Worm (Caenorhabditis elegans) whole organism, L3 larva: ENCODE results near the gene C26B9.1.

Experiments used
- R02D3.7 ChIP-seq: fragments of 150-350 bp; optimal IDR thresholded peaks from 2 replicates; lab custom pipeline; 2014; ENCODE audit warnings: missing biosample characterization, missing genetic modification characterization
- ZK546.5 ChIP-seq: sonication (generic microtip); optimal IDR thresholded peaks from 2 replicates; lab custom pipeline; 2017; ENCODE audit warnings: missing biosample characterization, missing genetic modification characterization
- ama-1 ChIP-seq: fragments of 150-350 bp; optimal IDR thresholded peaks from 2 replicates; lab custom pipeline; 2018
- ceh-16 ChIP-seq: sonication (generic microtip); optimal IDR thresholded peaks from 2 replicates; lab custom pipeline; 2017; ENCODE audit warnings: missing biosample characterization, missing genetic modification characterization
- ceh-82 ChIP-seq: fragments of 150-350 bp; optimal IDR thresholded peaks from 2 replicates; lab custom pipeline; 2014; ENCODE audit warnings: missing biosample characterization, missing genetic modification characterization
- ceh-9 ChIP-seq: sonication (generic microtip); optimal IDR thresholded peaks from 2 replicates; lab custom pipeline; 2018; ENCODE audit warnings: missing biosample characterization, missing genetic modification characterization
- egl-27 ChIP-seq: sonication (generic microtip); optimal IDR thresholded peaks from 4 replicates; lab custom pipeline; 2017; ENCODE audit warnings: missing biosample characterization, missing genetic modification reagents, missing genetic modification characterization
- egl-5 ChIP-seq: fragments of 150-350 bp; optimal IDR thresholded peaks from 2 replicates; lab custom pipeline; 2017; ENCODE audit warnings: missing biosample characterization, missing genetic modification reagents, missing genetic modification characterization, inconsistent platforms
- elt-2 ChIP-seq: sonication (generic microtip); optimal IDR thresholded peaks from 2 replicates; lab custom pipeline; 2016; ENCODE audit warnings: missing genetic modification reagents, mild to moderate bottlenecking, missing genetic modification characterization, missing compliant biosample characterization
- elt-3 ChIP-seq, 3 experiments: fragments of 150-350 bp in 1 of 3; sonication (generic microtip) in 2 of 3; optimal IDR thresholded peaks; 2 replicates in 2 of 3; 4 replicates in 1 of 3; lab custom pipeline; 2014 to 2017; ENCODE audit warnings: missing biosample characterization in 3 of 3, missing genetic modification characterization in 3 of 3
- eor-1 ChIP-seq, 2 experiments: fragments of 150-350 bp; optimal IDR thresholded peaks; 2 replicates each; lab custom pipeline; 2014 to 2018; ENCODE audit warnings: missing biosample characterization in 2 of 2, missing genetic modification characterization in 2 of 2
- hmg-11 ChIP-seq: sonication (generic microtip); optimal IDR thresholded peaks from 2 replicates; lab custom pipeline; 2016; ENCODE audit warnings: missing genetic modification characterization, missing compliant biosample characterization
- jun-1 ChIP-seq: fragments of 150-350 bp; optimal IDR thresholded peaks from 2 replicates; lab custom pipeline; 2014; ENCODE audit warnings: missing biosample characterization, missing genetic modification reagents, missing genetic modification characterization
- lin-15B ChIP-seq: fragments of 150-350 bp; optimal IDR thresholded peaks from 2 replicates; lab custom pipeline; 2014; ENCODE audit warnings: missing biosample characterization, missing genetic modification characterization
- lin-39 ChIP-seq: fragments of 150-350 bp; optimal IDR thresholded peaks from 2 replicates; lab custom pipeline; 2018; ENCODE audit warnings: missing biosample characterization, missing genetic modification reagents, missing genetic modification characterization
- mdl-1 ChIP-seq: fragments of 150-350 bp; optimal IDR thresholded peaks from 2 replicates; lab custom pipeline; 2014; ENCODE audit warnings: missing biosample characterization, missing genetic modification characterization
- nfya-1 ChIP-seq: sonication (generic microtip); optimal IDR thresholded peaks from 2 replicates; lab custom pipeline; 2017; ENCODE audit warnings: missing genetic modification characterization, mild to moderate bottlenecking, missing compliant biosample characterization, antibody characterized with exemption, moderate library complexity; ENCODE audit not compliant: insufficient read depth
- nhr-11 ChIP-seq: fragments of 150-350 bp; optimal IDR thresholded peaks from 2 replicates; lab custom pipeline; 2014; ENCODE audit warnings: missing biosample characterization, missing genetic modification characterization
- nhr-12 ChIP-seq: fragments of 150-350 bp; optimal IDR thresholded peaks from 2 replicates; lab custom pipeline; 2014; ENCODE audit warnings: missing biosample characterization, missing genetic modification characterization
- nhr-23 ChIP-seq: fragments of 150-350 bp; optimal IDR thresholded peaks from 2 replicates; lab custom pipeline; 2014; ENCODE audit warnings: missing biosample characterization, missing genetic modification reagents, missing genetic modification characterization
- nhr-237 ChIP-seq: fragments of 150-350 bp; optimal IDR thresholded peaks from 2 replicates; lab custom pipeline; 2014; ENCODE audit warnings: missing biosample characterization, missing genetic modification characterization
- nhr-25 ChIP-seq: sonication (generic microtip); optimal IDR thresholded peaks from 2 replicates; lab custom pipeline; 2017; ENCODE audit warnings: missing biosample characterization, missing genetic modification characterization
- nhr-43 ChIP-seq: sonication (generic microtip); optimal IDR thresholded peaks from 2 replicates; lab custom pipeline; 2016; ENCODE audit warnings: mild to moderate bottlenecking, missing genetic modification characterization, missing compliant biosample characterization; ENCODE audit not compliant: poor library complexity, severe bottlenecking
- nhr-76 ChIP-seq: fragments of 150-350 bp; sonication (generic microtip); optimal IDR thresholded peaks from 5 replicates; lab custom pipeline; 2014; ENCODE audit warnings: missing biosample characterization, missing genetic modification characterization
- nhr-77 ChIP-seq: fragments of 150-350 bp; optimal IDR thresholded peaks from 2 replicates; lab custom pipeline; 2014; ENCODE audit warnings: missing biosample characterization, missing genetic modification characterization
- pha-4 ChIP-seq: fragments of 150-350 bp; optimal IDR thresholded peaks from 2 replicates; lab custom pipeline; 2014; ENCODE audit warnings: missing biosample characterization, missing genetic modification reagents, missing genetic modification characterization
- pqm-1 ChIP-seq: fragments of 150-350 bp; optimal IDR thresholded peaks from 2 replicates; lab custom pipeline; 2017; ENCODE audit warnings: missing biosample characterization, missing genetic modification characterization, inconsistent platforms
- sea-2 ChIP-seq: fragments of 150-350 bp; sonication (generic microtip); optimal IDR thresholded peaks from 4 replicates; lab custom pipeline; 2014; ENCODE audit warnings: missing biosample characterization, missing genetic modification reagents, missing genetic modification characterization
- skn-1 ChIP-seq: fragments of 150-350 bp; optimal IDR thresholded peaks from 2 replicates; lab custom pipeline; 2014; ENCODE audit warnings: missing biosample characterization, missing genetic modification characterization
- snpc-4 ChIP-seq: fragments of 150-350 bp; optimal IDR thresholded peaks from 2 replicates; lab custom pipeline; 2014; ENCODE audit warnings: missing biosample characterization, missing genetic modification characterization
- tbx-2 ChIP-seq: sonication (generic microtip); optimal IDR thresholded peaks from 2 replicates; lab custom pipeline; 2016; ENCODE audit warnings: mild to moderate bottlenecking, missing genetic modification characterization, missing compliant biosample characterization
- unc-39 ChIP-seq: sonication (generic microtip); optimal IDR thresholded peaks from 4 replicates; lab custom pipeline; 2017; ENCODE audit warnings: missing biosample characterization, missing genetic modification characterization
- ztf-11 ChIP-seq: fragments of 150-350 bp; optimal IDR thresholded peaks from 2 replicates; lab custom pipeline; 2014; ENCODE audit warnings: missing biosample characterization, missing genetic modification characterization
- ztf-4 ChIP-seq: fragments of 150-350 bp; optimal IDR thresholded peaks from 2 replicates; lab custom pipeline; 2014; ENCODE audit warnings: missing biosample characterization, missing genetic modification characterization

C26B9.1 gene

ce11 chrX:5355253-5355652, 10.9 kb downstream of the C26B9.1 start:
- TF ChIP-seq ceh-82 (tag; lab: Kevin White, UChicago): no peak
- TF ChIP-seq elt-2: peak; percentile 81
- no peak for TF ChIP-seq nhr-11 (tag; lab: Kevin White, UChicago)
- peak; percentile 76 for TF ChIP-seq pha-4
- peak; percentile 68 for TF ChIP-seq nhr-25 (tag; lab: Kevin White, UChicago)
- TF ChIP-seq lin-39: peak; percentile 73
- TF ChIP-seq R02D3.7 (tag; lab: Kevin White, UChicago): no peak
- peak; percentile 18 for TF ChIP-seq skn-1
- no peak for TF ChIP-seq sea-2 (GFP tag; lab: Kevin White, UChicago)
- TF ChIP-seq nfya-1 (tag; lab: Kevin White, UChicago): peak; percentile 4
- peak; percentile 40 for TF ChIP-seq jun-1 (tag; lab: Kevin White, UChicago)

- TF ChIP-seq ceh-82 (tag; lab: Kevin White, UChicago) (no peak), eor-1 (tag; optimal IDR thresholded peaks at IDR 0.05; lab: Kevin White, UChicago) (no peak), nhr-77 (no peak), pha-4 (peak; percentile 17), elt-3 (tag; optimal IDR thresholded peaks at IDR 0.05; lab: Kevin White, UChicago) (no peak)
Measured at ce11 chrX:5360682-5361081, 16.3 kb downstream of the C26B9.1 start.

ce11 chrX:5364222-5364621, 19.8 kb downstream of the C26B9.1 start, which contains the start of gene chtl-1:
Gene chtl-1, minus strand, starts transcription at chrX:5364322.
- TF ChIP-seq ceh-9 (no peak), pha-4 (peak; percentile 34)

- TF ChIP-seq jun-1 (tag; lab: Kevin White, UChicago) (no peak), ztf-4 (no peak), ceh-82 (tag; lab: Kevin White, UChicago) (no peak), pha-4 (peak; percentile 16), egl-27 (no peak), nhr-237 (tag; lab: Kevin White, UChicago) (no peak), nhr-77 (no peak), nhr-12 (tag; lab: Kevin White, UChicago) (no peak), pqm-1 (tag; lab: Kevin White, UChicago) (peak; percentile 68), unc-39 (tag; lab: Kevin White, UChicago) (no peak), ceh-16 (tag; lab: Kevin White, UChicago) (no peak), elt-2 (peak; percentile 57)
Measured at ce11 chrX:5365437-5365836, 21.1 kb downstream of the C26B9.1 start, which contains the start of gene F35C8.5. Gene F35C8.5, plus strand, starts transcription at chrX:5365813.

- TF ChIP-seq unc-39 (tag; lab: Kevin White, UChicago) (no peak), ama-1 (no peak), jun-1 (tag; lab: Kevin White, UChicago) (no peak)
Measured at ce11 chrX:5366613-5367012, 22.2 kb downstream of the C26B9.1 start.

ce11 chrX:5368220-5368619, 23.8 kb downstream of the C26B9.1 start, which contains the start of gene jkk-1:
Gene jkk-1, plus strand, starts transcription at chrX:5368468.
- peak; percentile 26 for TF ChIP-seq snpc-4
- TF ChIP-seq ceh-82 (tag; lab: Kevin White, UChicago): no peak
- no peak for TF ChIP-seq skn-1
- no peak for TF ChIP-seq ceh-16 (tag; lab: Kevin White, UChicago)
- TF ChIP-seq eor-1 (tag; optimal IDR thresholded peaks at IDR 0.05; lab: Kevin White, UChicago): no peak
- TF ChIP-seq nhr-11 (tag; lab: Kevin White, UChicago): no peak
- peak; percentile 25 for TF ChIP-seq hmg-11 (tag; lab: Kevin White, UChicago)
- peak; percentile 78 for TF ChIP-seq lin-39
- peak; percentile 53 for TF ChIP-seq nfya-1 (tag; lab: Kevin White, UChicago)
- TF ChIP-seq, all 47 proteins: peak for 4

ce11 chrX:5370605-5371004, 26.2 kb downstream of the C26B9.1 start:
- TF ChIP-seq ztf-11 (tag; lab: Kevin White, UChicago): no peak

ce11 chrX:5372638-5373037, 28.3 kb downstream of the C26B9.1 start, which contains the start of gene F35C8.8:
Gene F35C8.8, minus strand, starts transcription at chrX:5372639.
- no peak for TF ChIP-seq nhr-23
- no peak for TF ChIP-seq egl-27
- no peak for TF ChIP-seq nhr-237 (tag; lab: Kevin White, UChicago)
- TF ChIP-seq nhr-76 (tag; lab: Kevin White, UChicago): no peak
- no peak for TF ChIP-seq egl-5
- no peak for TF ChIP-seq nhr-43
- no peak for TF ChIP-seq ztf-4
- no peak for TF ChIP-seq nhr-11 (tag; lab: Kevin White, UChicago)
- TF ChIP-seq lin-15B (tag; lab: Kevin White, UChicago): no peak
- no peak for TF ChIP-seq ZK546.5
- no peak for TF ChIP-seq tbx-2 (tag; lab: Kevin White, UChicago)
- no peak for TF ChIP-seq ceh-82 (tag; lab: Kevin White, UChicago)
- no peak for TF ChIP-seq mdl-1 (tag; lab: Kevin White, UChicago)
